Fruit fly (Drosophila melanogaster) whole organism, embryonic: ENCODE data around the gene Nmdar1.
A peak's percentile ranks its signal among the peaks of the same experiment; 100 is the strongest.

Source experiments
- CG9797 ChIP-seq: fragments of 200-800 bp; sonication (Bioruptor generic); optimal IDR thresholded peaks from 3 replicates; lab custom pipeline; 2018; ENCODE audit warnings: missing biosample characterization, mild to moderate bottlenecking, missing genetic modification characterization
- aop ChIP-seq: fragments of 200-800 bp; sonication (Bioruptor generic); IDR thresholded peaks from 2 replicates; pipeline ENCODE4 v1.3.6; 2022; ENCODE audit warnings: missing biosample characterization, missing genetic modification characterization
- pita ChIP-seq: fragments of 200-800 bp; sonication (Bioruptor generic); optimal IDR thresholded peaks from 2 replicates; lab custom pipeline; 2017; ENCODE audit warnings: missing biosample characterization, mild to moderate bottlenecking, missing genetic modification characterization
- ranshi ChIP-seq: fragments of 200-800 bp; sonication (Bioruptor generic); IDR thresholded peaks from 2 replicates; pipeline ENCODE4 v1.3.6; 2022; ENCODE audit warnings: missing biosample characterization, missing genetic modification characterization

DNA sequence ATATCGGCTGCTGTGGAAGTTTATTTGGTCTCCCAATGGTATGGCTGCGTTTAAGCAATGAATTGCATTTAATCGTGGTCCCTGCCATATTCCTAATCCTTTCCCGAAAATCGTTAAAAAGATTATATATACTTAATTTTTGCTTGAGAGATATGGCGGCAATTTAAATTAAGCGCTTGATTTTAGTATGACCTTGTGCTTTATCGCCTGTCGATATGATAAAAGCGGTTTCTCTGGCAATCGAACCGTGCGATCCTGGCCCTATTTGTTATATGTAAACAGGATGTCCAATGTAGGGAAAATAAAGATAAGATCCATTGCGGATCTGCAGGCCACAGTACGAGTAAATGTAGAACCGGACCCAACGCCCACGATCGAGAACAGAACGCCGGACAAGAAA, 31.7 kb upstream of the Nmdar1 start, which contains the start of gene Snm1:
- TF ChIP-seq pita (GFP tag; lab: Kevin White, UChicago) (no peak), CG9797 (peak; percentile 27), ranshi (GFP tag; lab: Robert Waterston, UW) (no peak), aop (GFP tag; lab: Robert Waterston, UW) (no peak)
